Worm (Caenorhabditis elegans): ENCODE measurements around the gene csp-1.

DNA sequence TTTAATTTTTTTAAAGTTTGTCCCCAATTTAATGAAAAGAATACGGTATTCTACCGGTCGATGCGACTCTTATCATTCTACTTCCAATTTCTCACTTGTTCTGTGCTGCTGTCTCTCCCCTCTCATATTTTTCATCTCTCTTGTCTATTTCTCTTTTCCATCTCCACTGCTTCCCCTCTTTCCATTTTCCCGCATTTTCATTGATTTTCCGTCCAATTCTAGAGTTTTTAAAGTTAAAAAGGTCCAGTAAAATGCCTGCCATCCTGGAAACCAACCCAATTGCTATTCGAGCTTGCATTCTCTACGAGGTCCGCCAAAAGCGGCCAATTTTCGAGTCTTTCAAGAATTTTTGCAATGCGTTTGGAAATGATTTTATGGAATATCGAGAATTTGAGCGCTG lies 40.3 kb downstream of the csp-1 start, which contains the start of gene fbxa-167:
- TF ChIP-seq snpc-1.1 (tag; optimal IDR thresholded peaks at IDR 0.05; ENCODE audit: insufficient read depth) (no peak), K12H6.12 (tag; optimal IDR thresholded peaks at IDR 0.05) (no peak), C17E4.6 (GFP tag; IDR thresholded peaks at IDR 0.05) (no peak), let-526 (GFP tag; IDR thresholded peaks at IDR 0.05) (no peak), snpc-4 (GFP tag; optimal IDR thresholded peaks at IDR 0.05) (no peak), snpc-4 (tag; optimal IDR thresholded peaks at IDR 0.05) (no peak)

All from whole organism, young adult.